Worm (Caenorhabditis elegans) whole organism, young adult: ENCODE data around the gene ugt-55.

Experiments used
- C06A6.2 ChIP-seq: fragments of 200-800 bp; sonication (Bioruptor generic); conservative IDR thresholded peaks from 2 replicates; pipeline ENCODE4 v1.3.6; 2022; ENCODE audit warnings: missing genetic modification characterization, missing compliant biosample characterization
- F57A8.1 ChIP-seq: fragments of 200-800 bp; sonication (Bioruptor generic); optimal IDR thresholded peaks from 2 replicates; lab custom pipeline; 2018; ENCODE audit warnings: mild to moderate bottlenecking, missing genetic modification characterization, moderate library complexity, missing compliant biosample characterization
- K12H6.12 ChIP-seq: fragments of 200-800 bp; sonication (Bioruptor generic); optimal IDR thresholded peaks from 2 replicates; lab custom pipeline; 2018; ENCODE audit warnings: mild to moderate bottlenecking, missing genetic modification characterization, missing compliant biosample characterization
- Y79H2A.3 ChIP-seq: fragments of 200-800 bp; sonication (Bioruptor generic); conservative IDR thresholded peaks from 2 replicates; pipeline ENCODE4 v1.3.6; 2022; ENCODE audit warnings: missing genetic modification reagents, missing genetic modification characterization, missing compliant biosample characterization
- akir-1 ChIP-seq: fragments of 200-800 bp; sonication (Bioruptor generic); optimal IDR thresholded peaks from 2 replicates; lab custom pipeline; 2018; ENCODE audit warnings: mild to moderate bottlenecking, missing genetic modification characterization, moderate library complexity, missing compliant biosample characterization
- aptf-3 ChIP-seq: fragments of 200-800 bp; sonication (Bioruptor generic); IDR thresholded peaks from 2 replicates; pipeline ENCODE4 v1.3.6; 2022; ENCODE audit warnings: missing genetic modification characterization, missing compliant biosample characterization
- attf-3 ChIP-seq: fragments of 200-800 bp; sonication (Bioruptor generic); conservative IDR thresholded peaks from 2 replicates; pipeline ENCODE4 v1.3.6; 2022; ENCODE audit warnings: missing genetic modification reagents, missing genetic modification characterization, missing compliant biosample characterization
- bed-2 ChIP-seq: fragments of 200-800 bp; sonication (Bioruptor generic); IDR thresholded peaks from 2 replicates; pipeline ENCODE4 v1.3.6; 2022; ENCODE audit warnings: missing genetic modification reagents, missing genetic modification characterization, missing compliant biosample characterization
- ceh-27 ChIP-seq: fragments of 200-800 bp; sonication (Bioruptor generic); optimal IDR thresholded peaks from 2 replicates; lab custom pipeline; 2018; ENCODE audit warnings: mild to moderate bottlenecking, missing genetic modification characterization, moderate library complexity, missing compliant biosample characterization
- ceh-40 ChIP-seq: fragments of 200-800 bp; sonication (Bioruptor generic); IDR thresholded peaks from 2 replicates; pipeline ENCODE4 v1.3.6; 2022; ENCODE audit warnings: missing genetic modification characterization, missing compliant biosample characterization
- dpl-1 ChIP-seq: fragments of 150-350 bp; optimal IDR thresholded peaks from 2 replicates; lab custom pipeline; 2014; ENCODE audit warnings: missing biosample characterization, missing genetic modification reagents, missing genetic modification characterization
- efl-1 ChIP-seq: fragments of 150-350 bp; optimal IDR thresholded peaks from 2 replicates; lab custom pipeline; 2014; ENCODE audit warnings: missing biosample characterization, missing genetic modification reagents, missing genetic modification characterization
- him-1 ChIP-seq: sonication (generic microtip); optimal IDR thresholded peaks from 2 replicates; lab custom pipeline; 2016; ENCODE audit warnings: missing genotype, missing genetic modification reagents, missing genetic modification characterization, missing compliant biosample characterization
- hmg-1.2 ChIP-seq: fragments of 200-800 bp; sonication (Bioruptor generic); IDR thresholded peaks from 2 replicates; pipeline ENCODE4 v1.3.6; 2022; ENCODE audit warnings: missing genetic modification reagents, missing genetic modification characterization, missing compliant biosample characterization
- hrde-1 ChIP-seq: sonication (generic microtip); optimal IDR thresholded peaks from 2 replicates; lab custom pipeline; 2016; ENCODE audit warnings: missing genetic modification characterization, mild to moderate bottlenecking, missing compliant biosample characterization, moderate library complexity, missing genotype, missing genetic modification reagents, borderline replicate concordance
- let-526 ChIP-seq: fragments of 200-800 bp; sonication (Bioruptor generic); IDR thresholded peaks from 2 replicates; pipeline ENCODE4 v1.3.6; 2022; ENCODE audit warnings: missing genetic modification reagents, missing genetic modification characterization, missing compliant biosample characterization
- lin-26 ChIP-seq: fragments of 200-800 bp; sonication (Bioruptor generic); IDR thresholded peaks from 2 replicates; pipeline ENCODE4 v1.3.6; 2022; ENCODE audit warnings: missing genetic modification reagents, missing genetic modification characterization, missing compliant biosample characterization
- lin-35 ChIP-seq, 3 experiments: fragments of 150-350 bp in 2 of 3; sonication (generic microtip) in 1 of 3; optimal IDR thresholded peaks; 2 replicates each; lab custom pipeline; 2014 to 2018; ENCODE audit warnings: missing biosample characterization in 3 of 3, missing genetic modification characterization in 3 of 3, missing genetic modification reagents in 3 of 3
- lin-54 ChIP-seq: fragments of 200-800 bp; sonication (Bioruptor generic); optimal IDR thresholded peaks from 2 replicates; lab custom pipeline; 2018; ENCODE audit warnings: mild to moderate bottlenecking, missing genetic modification characterization, missing compliant biosample characterization
- lir-1 ChIP-seq: fragments of 200-800 bp; sonication (Bioruptor generic); conservative IDR thresholded peaks from 2 replicates; pipeline ENCODE4 v1.3.6; 2022; ENCODE audit warnings: missing genetic modification reagents, missing genetic modification characterization, missing compliant biosample characterization
- madf-10 ChIP-seq: sonication (generic microtip); optimal IDR thresholded peaks from 2 replicates; lab custom pipeline; 2016; ENCODE audit warnings: mild to moderate bottlenecking, missing genetic modification characterization, missing compliant biosample characterization
- madf-3 ChIP-seq: fragments of 200-800 bp; sonication (Bioruptor generic); IDR thresholded peaks from 2 replicates; pipeline ENCODE4 v1.3.6; 2022; ENCODE audit warnings: missing genetic modification reagents, missing genetic modification characterization, missing compliant biosample characterization
- madf-6 ChIP-seq: fragments of 200-800 bp; sonication (Bioruptor generic); IDR thresholded peaks from 2 replicates; pipeline ENCODE4 v1.3.6; 2022; ENCODE audit warnings: missing genetic modification reagents, missing genetic modification characterization, missing compliant biosample characterization
- mcd-1 ChIP-seq: fragments of 200-800 bp; sonication (Bioruptor generic); IDR thresholded peaks from 2 replicates; pipeline ENCODE4 v1.3.6; 2022; ENCODE audit warnings: missing genetic modification reagents, missing genetic modification characterization, missing compliant biosample characterization
- mes-4 ChIP-seq: sonication (generic microtip); optimal IDR thresholded peaks from 2 replicates; lab custom pipeline; 2016; ENCODE audit warnings: missing genotype, missing genetic modification characterization, missing compliant biosample characterization
- nfya-2 ChIP-seq: fragments of 200-800 bp; sonication (Bioruptor generic); IDR thresholded peaks from 2 replicates; pipeline ENCODE4 v1.3.6; 2022; ENCODE audit warnings: missing genetic modification reagents, missing genetic modification characterization, missing compliant biosample characterization
- pbrm-1 ChIP-seq: fragments of 200-800 bp; sonication (Bioruptor generic); IDR thresholded peaks from 2 replicates; pipeline ENCODE4 v1.3.6; 2022; ENCODE audit warnings: missing genetic modification reagents, missing genetic modification characterization, missing compliant biosample characterization
- rcor-1 ChIP-seq: fragments of 200-800 bp; sonication (Bioruptor generic); IDR thresholded peaks from 2 replicates; pipeline ENCODE4 v1.3.6; 2022; ENCODE audit warnings: missing genetic modification reagents, missing genetic modification characterization, missing compliant biosample characterization
- snpc-3.4 ChIP-seq: sonication (generic microtip); optimal IDR thresholded peaks from 2 replicates; lab custom pipeline; 2017; ENCODE audit warnings: missing genetic modification characterization, mild to moderate bottlenecking, missing compliant biosample characterization, antibody characterized with exemption, moderate library complexity, missing genotype, missing genetic modification reagents
- tbx-9 ChIP-seq: sonication (generic microtip); optimal IDR thresholded peaks from 2 replicates; lab custom pipeline; 2016; ENCODE audit warnings: borderline replicate concordance, missing genetic modification characterization, inconsistent platforms, missing compliant biosample characterization
- zfh-2 ChIP-seq: fragments of 200-800 bp; sonication (Bioruptor generic); conservative IDR thresholded peaks from 2 replicates; pipeline ENCODE4 v1.3.6; 2022; ENCODE audit warnings: missing genetic modification reagents, missing genetic modification characterization, missing compliant biosample characterization
- ztf-22 ChIP-seq: fragments of 200-800 bp; sonication (Bioruptor generic); optimal IDR thresholded peaks from 2 replicates; lab custom pipeline; 2018; ENCODE audit warnings: mild to moderate bottlenecking, missing genetic modification characterization, moderate library complexity, missing compliant biosample characterization
- ztf-26 ChIP-seq: sonication (generic microtip); optimal IDR thresholded peaks from 2 replicates; lab custom pipeline; 2017; ENCODE audit warnings: missing genetic modification characterization, missing compliant biosample characterization
- ztf-28 ChIP-seq: fragments of 200-800 bp; sonication (Bioruptor generic); IDR thresholded peaks from 2 replicates; pipeline ENCODE4 v1.3.6; 2022; ENCODE audit warnings: missing genetic modification reagents, missing genetic modification characterization, missing compliant biosample characterization
- ztf-3 ChIP-seq: fragments of 200-800 bp; sonication (Bioruptor generic); optimal IDR thresholded peaks from 2 replicates; lab custom pipeline; 2018; ENCODE audit warnings: mild to moderate bottlenecking, missing genetic modification characterization, missing compliant biosample characterization

Gene ugt-55

ce11 chrV:12271495-12271894, 15.0 kb downstream of the ugt-55 start, which contains the start of the genes tsfm-1 and capg-2:
Gene tsfm-1 (minus strand): TSS chrV:12271551.
Gene capg-2 (plus strand): TSS chrV:12271873.
- TF ChIP-seq mes-4 (tag; lab: Kevin White, UChicago), result no peak
- TF ChIP-seq dpl-1 (GFP tag; lab: Kevin White, UChicago), result peak; percentile 21
- 0 out of 2 replicates have a peak, but pooled peaks have one; percentile 19 for TF ChIP-seq madf-6 (GFP tag; lab: Robert Waterston, UW)
- peak; percentile 67 for TF ChIP-seq efl-1
- no peak for TF ChIP-seq nfya-2 (GFP tag; lab: Robert Waterston, UW)
- TF ChIP-seq rcor-1 (GFP tag; lab: Robert Waterston, UW), result no peak
- peak; percentile 61; the same call in 1 of the 2 replicates for TF ChIP-seq mcd-1 (GFP tag; lab: Robert Waterston, UW)
- TF ChIP-seq, all 124 proteins: peak for 4

ce11 chrV:12275714-12276113, 19.2 kb downstream of the ugt-55 start:
- 0 out of 2 replicates have a peak, but pooled peaks have one; percentile 44 for TF ChIP-seq madf-3 (GFP tag; lab: Robert Waterston, UW)
- TF ChIP-seq him-1, result no peak
- TF ChIP-seq lin-35 (GFP tag; optimal IDR thresholded peaks at IDR 0.05; lab: Kevin White, UChicago), result peak in 1 of 3 experiments; percentile 4
- 0 out of 2 replicates have a peak, but pooled peaks have one; percentile 43 for TF ChIP-seq Y79H2A.3 (GFP tag; lab: Robert Waterston, UW)
- 0 out of 2 replicates have a peak, but pooled peaks have one; percentile 20 for TF ChIP-seq attf-3
- TF ChIP-seq ztf-28 (GFP tag; lab: Robert Waterston, UW), result 0 out of 2 replicates have a peak, but pooled peaks have one; percentile 9
- TF ChIP-seq pbrm-1, result no peak
- no peak for TF ChIP-seq akir-1 (GFP tag; lab: Kevin White, UChicago)
- peak; percentile 67 for TF ChIP-seq hrde-1 (tag; lab: Kevin White, UChicago)
- no peak for TF ChIP-seq aptf-3 (GFP tag; lab: Robert Waterston, UW)
- no peak for TF ChIP-seq ceh-27
- no peak for TF ChIP-seq lin-54 (GFP tag; lab: Kevin White, UChicago)
- TF ChIP-seq let-526 (GFP tag; lab: Robert Waterston, UW), result no peak
- 0 out of 2 replicates have a peak, but pooled peaks have one; percentile 44 for TF ChIP-seq nfya-2 (GFP tag; lab: Robert Waterston, UW)
- TF ChIP-seq bed-2 (GFP tag; lab: Robert Waterston, UW), result no peak
- TF ChIP-seq ztf-26 (tag; lab: Kevin White, UChicago), result no peak

ce11 chrV:12276946-12277345, 20.4 kb downstream of the ugt-55 start, which contains the start of gene bnc-1:
Gene bnc-1 (minus strand): TSS chrV:12277046.
- no peak for TF ChIP-seq tbx-9 (tag; lab: Kevin White, UChicago)
- TF ChIP-seq madf-10 (tag; lab: Kevin White, UChicago), result no peak
- TF ChIP-seq hmg-1.2 (GFP tag; lab: Robert Waterston, UW), result no peak
- no peak for TF ChIP-seq dpl-1 (GFP tag; lab: Kevin White, UChicago)
- TF ChIP-seq ztf-22 (GFP tag; lab: Kevin White, UChicago), result no peak
- no peak for TF ChIP-seq zfh-2 (GFP tag; lab: Robert Waterston, UW)
- no peak for TF ChIP-seq Y79H2A.3 (GFP tag; lab: Robert Waterston, UW)
- no peak for TF ChIP-seq F57A8.1
- no peak for TF ChIP-seq ceh-40 (GFP tag; lab: Robert Waterston, UW)
- no peak for TF ChIP-seq ztf-26 (tag; lab: Kevin White, UChicago)
- no peak for TF ChIP-seq ztf-3
- no peak for TF ChIP-seq K12H6.12
- no peak for TF ChIP-seq C06A6.2 (GFP tag; lab: Robert Waterston, UW)
- TF ChIP-seq lin-26, result no peak
- no peak for TF ChIP-seq lir-1 (GFP tag; lab: Robert Waterston, UW)
- no peak for TF ChIP-seq snpc-3.4
